Fruit fly (Drosophila melanogaster): ENCODE measurements around the gene Ras64B.

The Ras64B gene

dm6 chr3L:4102496-4103257 lies 36.2 kb upstream of the Ras64B start, which contains the start of gene CG14995 (continued):
- TF ChIP-seq ken (GFP tag; IDR thresholded peaks at IDR 0.05) (no peak), CG6813 (GFP tag; optimal IDR thresholded peaks at IDR 0.05) (no peak), tup (GFP tag; optimal IDR thresholded peaks at IDR 0.05) (no peak), wek (GFP tag; optimal IDR thresholded peaks at IDR 0.05) (no peak), jumu (GFP tag; optimal IDR thresholded peaks at IDR 0.05) (no peak), bowl (GFP tag; IDR thresholded peaks at IDR 0.05) (no peak), ab (GFP tag; optimal IDR thresholded peaks at IDR 0.05) (no peak), CG10565 (GFP tag; optimal IDR thresholded peaks at IDR 0.05) (no peak), slp2 (GFP tag; optimal IDR thresholded peaks at IDR 0.05) (no peak), CG13424 (tag; optimal IDR thresholded peaks at IDR 0.05) (no peak), Nf-YB (GFP tag; optimal IDR thresholded peaks at IDR 0.05) (no peak), nerfin-1 (tag; optimal IDR thresholded peaks at IDR 0.05) (peak; percentile 97), CG3838 (GFP tag; optimal IDR thresholded peaks at IDR 0.05) (no peak), ato (GFP tag; IDR thresholded peaks at IDR 0.05; ENCODE audit: partially characterized antibody) (peak; percentile 33; the same call in 1 of the 2 replicates), sens (GFP tag) (peak; percentile 93), CG11696 (GFP tag; IDR thresholded peaks at IDR 0.05) (0 out of 2 replicates have a peak, but pooled peaks have one; percentile 30), CG31388 (GFP tag; optimal IDR thresholded peaks at IDR 0.05) (no peak), HLH54F (GFP tag; optimal IDR thresholded peaks at IDR 0.05) (no peak), pfk (GFP tag; optimal IDR thresholded peaks at IDR 0.05) (no peak), CG6175 (GFP tag; IDR thresholded peaks at IDR 0.05) (no peak), CG2199 (GFP tag; IDR thresholded peaks at IDR 0.05) (no peak), gcm2 (GFP tag; optimal IDR thresholded peaks at IDR 0.05) (no peak), schlank (tag; optimal IDR thresholded peaks at IDR 0.05) (no peak), row (GFP tag; IDR thresholded peaks at IDR 0.05) (peak; percentile 49), amos (GFP tag; IDR thresholded peaks at IDR 0.05; ENCODE audit: partially characterized antibody) (peak; percentile 78; the same call in 1 of the 2 replicates), Hr3 (GFP tag; optimal IDR thresholded peaks at IDR 0.05) (no peak), CG10209 (GFP tag; optimal IDR thresholded peaks at IDR 0.05) (no peak), CG9797 (GFP tag; optimal IDR thresholded peaks at IDR 0.05) (no peak), MBD-R2 (GFP tag; IDR thresholded peaks at IDR 0.05) (0 out of 2 replicates have a peak, but pooled peaks have one; percentile 21), CkIIα-i1 (GFP tag; IDR thresholded peaks at IDR 0.05) (no peak), salm (tag; optimal IDR thresholded peaks at IDR 0.05) (peak; percentile 21), CG13123 (GFP tag; optimal IDR thresholded peaks at IDR 0.05) (no peak), Eip74EF (GFP tag; optimal IDR thresholded peaks at IDR 0.05) (peak in 1 of 2 experiments; percentile 57), vvl (GFP tag; IDR thresholded peaks at IDR 0.05) (peak; percentile 49; the same call in 1 of the 2 replicates), CG33557 (GFP tag; optimal IDR thresholded peaks at IDR 0.05) (no peak), CG10431 (GFP tag; optimal IDR thresholded peaks at IDR 0.05) (no peak), CG11398 (GFP tag; optimal IDR thresholded peaks at IDR 0.05) (no peak), gfzf (GFP tag; optimal IDR thresholded peaks at IDR 0.05) (no peak), ERR (GFP tag; optimal IDR thresholded peaks at IDR 0.05) (no peak), gsb (GFP tag; IDR thresholded peaks at IDR 0.05) (no peak), twi (tag; optimal IDR thresholded peaks at IDR 0.05) (no peak), Sin3A (optimal IDR thresholded peaks at IDR 0.05) (no peak), CG5245 (GFP tag; optimal IDR thresholded peaks at IDR 0.05) (no peak), CG12071 (GFP tag; optimal IDR thresholded peaks at IDR 0.05) (peak; percentile 61), tna (GFP tag; IDR thresholded peaks at IDR 0.05; ENCODE audit: partially characterized antibody) (peak; percentile 42; the same call in 1 of the 2 replicates), CG31365 (tag; optimal IDR thresholded peaks at IDR 0.05) (peak; percentile 48), CG18599 (GFP tag; optimal IDR thresholded peaks at IDR 0.05) (peak; percentile 35), ftz-f1 (GFP tag; optimal IDR thresholded peaks at IDR 0.05) (peak; percentile 16), CG6765 (GFP tag; optimal IDR thresholded peaks at IDR 0.05) (peak; percentile 58), CG14014 (GFP tag; IDR thresholded peaks at IDR 0.05) (no peak)

All from whole organism, embryonic.